Worm (Caenorhabditis elegans) whole organism, L2 larva: ENCODE data around the gene C14A4.8.

ENCODE experiments used
- lsy-2 ChIP-seq, 2 experiments: fragments of 150-350 bp in 1 of 2; sonication (generic microtip) in 1 of 2; optimal IDR thresholded peaks; 2 replicates each; lab custom pipeline; 2014 to 2017; ENCODE audit warnings: missing biosample characterization in 2 of 2, missing genetic modification characterization in 2 of 2
- ztf-11 ChIP-seq: sonication (generic microtip); optimal IDR thresholded peaks from 2 replicates; lab custom pipeline; 2017; ENCODE audit warnings: missing biosample characterization, missing genetic modification characterization

- no peak for TF ChIP-seq ztf-11 (tag; lab: Kevin White, UChicago)
- no peak for TF ChIP-seq lsy-2 (tag; optimal IDR thresholded peaks at IDR 0.05; lab: Kevin White, UChicago)
These were observed 38.2 kb downstream of the C14A4.8 start for ce11 chrII:10559671-10560184.
